Fruit fly (Drosophila melanogaster) whole organism, embryonic: ENCODE data around the gene CG7607.

Experiments used
- Ada2b ChIP-seq: fragments of 200-800 bp; sonication (Bioruptor generic); IDR thresholded peaks from 2 replicates; pipeline ENCODE4 v1.3.6; 2022; ENCODE audit warnings: missing biosample characterization, missing genetic modification characterization
- Atf6 ChIP-seq: fragments of 200-800 bp; sonication (Bioruptor generic); IDR thresholded peaks from 2 replicates; pipeline ENCODE4 v1.3.6; 2022; ENCODE audit warnings: missing biosample characterization, missing genetic modification characterization
- CG11504 ChIP-seq: fragments of 200-800 bp; sonication (Bioruptor generic); optimal IDR thresholded peaks from 3 replicates; lab custom pipeline; 2019; ENCODE audit warnings: missing biosample characterization, mild to moderate bottlenecking, missing genetic modification characterization, moderate library complexity
- CG12071 ChIP-seq: fragments of 200-800 bp; sonication (Bioruptor generic); optimal IDR thresholded peaks from 3 replicates; lab custom pipeline; 2018; ENCODE audit warnings: missing biosample characterization, mild to moderate bottlenecking, missing genetic modification characterization
- CG1233 ChIP-seq: fragments of 200-800 bp; sonication (Bioruptor generic); optimal IDR thresholded peaks from 4 replicates; lab custom pipeline; 2018; ENCODE audit warnings: missing biosample characterization, mild to moderate bottlenecking, missing genetic modification characterization
- CG12391 ChIP-seq: fragments of 200-800 bp; sonication (Bioruptor generic); optimal IDR thresholded peaks from 3 replicates; lab custom pipeline; 2018; ENCODE audit warnings: missing biosample characterization, mild to moderate bottlenecking, missing genetic modification characterization, moderate library complexity
- CG16813 ChIP-seq: fragments of 200-800 bp; sonication (Bioruptor generic); IDR thresholded peaks from 3 replicates; pipeline ENCODE4 v1.3.6; 2022; ENCODE audit warnings: missing biosample characterization, missing genetic modification characterization; ENCODE audit not compliant: partially characterized antibody
- CG17568 ChIP-seq: fragments of 200-800 bp; sonication (Bioruptor generic); optimal IDR thresholded peaks from 2 replicates; lab custom pipeline; 2018; ENCODE audit warnings: missing biosample characterization, mild to moderate bottlenecking, missing genetic modification characterization, moderate library complexity
- CG2120 ChIP-seq: fragments of 200-800 bp; sonication (Bioruptor generic); optimal IDR thresholded peaks from 3 replicates; lab custom pipeline; 2016; ENCODE audit warnings: missing biosample characterization, missing genetic modification characterization
- CG30020 ChIP-seq: fragments of 200-800 bp; optimal IDR thresholded peaks from 2 replicates; lab custom pipeline; 2019; ENCODE audit warnings: missing biosample characterization, mild to moderate bottlenecking, missing genetic modification characterization, moderate library complexity
- CG32772 ChIP-seq: fragments of 200-800 bp; sonication (Bioruptor generic); IDR thresholded peaks from 2 replicates; pipeline ENCODE4 v1.3.6; 2022; ENCODE audit warnings: missing biosample characterization, missing genetic modification characterization
- CG4707 ChIP-seq: fragments of 200-800 bp; sonication (Bioruptor generic); optimal IDR thresholded peaks from 2 replicates; lab custom pipeline; 2018; ENCODE audit warnings: missing biosample characterization, mild to moderate bottlenecking, missing genetic modification characterization, moderate library complexity
- CG7372 ChIP-seq: fragments of 200-800 bp; sonication (Bioruptor generic); IDR thresholded peaks from 2 replicates; pipeline ENCODE4 v1.3.6; 2022; ENCODE audit warnings: missing biosample characterization, missing genetic modification characterization
- CG7786 ChIP-seq: fragments of 200-800 bp; sonication (Bioruptor generic); optimal IDR thresholded peaks from 2 replicates; lab custom pipeline; 2016; ENCODE audit warnings: missing biosample characterization, missing genetic modification characterization
- CG8765 ChIP-seq: fragments of 200-800 bp; sonication (Bioruptor generic); IDR thresholded peaks from 2 replicates; pipeline ENCODE4 v1.3.6; 2022; ENCODE audit warnings: missing biosample characterization, missing genetic modification characterization
- CG9817 ChIP-seq: fragments of 200-800 bp; sonication (Bioruptor generic); optimal IDR thresholded peaks from 2 replicates; lab custom pipeline; 2018; ENCODE audit warnings: missing biosample characterization, mild to moderate bottlenecking, missing genetic modification characterization, moderate library complexity
- Doc3 ChIP-seq: fragments of 200-800 bp; sonication (Bioruptor generic); IDR thresholded peaks from 3 replicates; pipeline ENCODE4 v1.3.6; 2022; ENCODE audit warnings: missing biosample characterization, missing genetic modification characterization; ENCODE audit not compliant: partially characterized antibody
- Dp ChIP-seq: fragments of 200-800 bp; sonication (Bioruptor generic); optimal IDR thresholded peaks from 2 replicates; lab custom pipeline; 2018; ENCODE audit warnings: missing biosample characterization, mild to moderate bottlenecking, missing genetic modification characterization, moderate library complexity
- E2f2 ChIP-seq: fragments of 200-800 bp; sonication (Bioruptor generic); IDR thresholded peaks from 2 replicates; pipeline ENCODE4 v1.3.6; 2022; ENCODE audit warnings: missing biosample characterization, missing genetic modification characterization
- Eip74EF ChIP-seq, 2 experiments: fragments of 200-800 bp in 1 of 2; fragments of >200 bp in 1 of 2; sonication (Bioruptor generic) in 1 of 2; optimal IDR thresholded peaks; 2 replicates each; lab custom pipeline; 2017 to 2019; ENCODE audit warnings: missing biosample characterization in 2 of 2, missing genetic modification characterization in 2 of 2, mild to moderate bottlenecking in 1 of 2, moderate library complexity in 1 of 2
- HLH3B ChIP-seq: fragments of 200-800 bp; sonication (Bioruptor generic); IDR thresholded peaks from 2 replicates; pipeline ENCODE4 v1.3.6; 2022; ENCODE audit warnings: missing biosample characterization, missing genetic modification characterization
- Max ChIP-seq: fragments of 200-800 bp; sonication (Bioruptor generic); optimal IDR thresholded peaks from 2 replicates; lab custom pipeline; 2016; ENCODE audit warnings: missing biosample characterization, mild to moderate bottlenecking, missing genetic modification characterization
- Mrtf ChIP-seq: fragments of 200-800 bp; sonication (Bioruptor generic); IDR thresholded peaks from 3 replicates; pipeline ENCODE4 v1.3.6; 2022; ENCODE audit warnings: missing biosample characterization, missing genetic modification characterization
- Myb ChIP-seq: fragments of 200-800 bp; sonication (Bioruptor generic); optimal IDR thresholded peaks from 2 replicates; lab custom pipeline; 2016; ENCODE audit warnings: missing biosample characterization, missing genetic modification characterization
- Sox100B ChIP-seq: fragments of 200-800 bp; sonication (Bioruptor generic); optimal IDR thresholded peaks from 3 replicates; lab custom pipeline; 2018; ENCODE audit warnings: missing biosample characterization, mild to moderate bottlenecking, missing genetic modification characterization
- Xbp1 ChIP-seq: fragments of 200-800 bp; sonication (Bioruptor generic); optimal IDR thresholded peaks from 3 replicates; lab custom pipeline; 2016; ENCODE audit warnings: missing biosample characterization, mild to moderate bottlenecking, missing genetic modification characterization
- crol ChIP-seq: fragments of 200-800 bp; sonication (Bioruptor generic); IDR thresholded peaks from 2 replicates; pipeline ENCODE4 v1.3.6; 2022; ENCODE audit warnings: missing biosample characterization, missing genetic modification characterization
- eve ChIP-seq, 2 experiments: fragments of >200 bp; optimal IDR thresholded peaks; 2 replicates each; lab custom pipeline; 2017; ENCODE audit warnings: missing biosample characterization in 2 of 2, missing genetic modification characterization in 2 of 2
- ewg ChIP-seq: fragments of 200-800 bp; sonication (Bioruptor generic); optimal IDR thresholded peaks from 3 replicates; lab custom pipeline; 2017; ENCODE audit warnings: mild to moderate bottlenecking, missing biosample characterization, missing genetic modification reagents, missing genetic modification characterization
- exex ChIP-seq: fragments of 200-800 bp; sonication (Bioruptor generic); optimal IDR thresholded peaks from 4 replicates; lab custom pipeline; 2018; ENCODE audit warnings: missing biosample characterization, mild to moderate bottlenecking, missing genetic modification characterization, moderate library complexity
- hkb ChIP-seq, 2 experiments: fragments of 200-800 bp in 1 of 2; fragments of >200 bp in 1 of 2; sonication (Bioruptor generic) in 1 of 2; IDR thresholded peaks in 1 of 2; optimal IDR thresholded peaks in 1 of 2; 2 replicates each; pipeline versions ENCODE4 v1.3.6 to Lab custom; 2017 to 2022; ENCODE audit warnings: missing biosample characterization in 1 of 2, missing genetic modification characterization in 1 of 2
- mirr ChIP-seq: fragments of 200-800 bp; sonication (Bioruptor generic); optimal IDR thresholded peaks from 3 replicates; lab custom pipeline; 2018; ENCODE audit warnings: missing biosample characterization, mild to moderate bottlenecking, missing genetic modification characterization
- oc ChIP-seq: fragments of 200-800 bp; sonication (Bioruptor generic); optimal IDR thresholded peaks from 2 replicates; lab custom pipeline; 2018; ENCODE audit warnings: missing biosample characterization, mild to moderate bottlenecking, missing genetic modification characterization, moderate library complexity
- seq ChIP-seq: fragments of 200-800 bp; sonication (Bioruptor generic); IDR thresholded peaks from 2 replicates; pipeline ENCODE4 v1.3.6; 2022; ENCODE audit warnings: missing biosample characterization, missing genetic modification characterization
- sug ChIP-seq: fragments of 200-800 bp; optimal IDR thresholded peaks from 2 replicates; lab custom pipeline; 2019; ENCODE audit warnings: missing biosample characterization, mild to moderate bottlenecking, missing genetic modification characterization, moderate library complexity
- unpg ChIP-seq: fragments of 200-800 bp; sonication (Bioruptor generic); optimal IDR thresholded peaks from 3 replicates; lab custom pipeline; 2018; ENCODE audit warnings: missing biosample characterization, mild to moderate bottlenecking, missing genetic modification characterization, moderate library complexity
- vfl ChIP-seq: fragments of 200-800 bp; sonication (Bioruptor generic); optimal IDR thresholded peaks from 2 replicates; lab custom pipeline; 2016; ENCODE audit warnings: missing biosample characterization, missing genetic modification characterization
- vvl ChIP-seq: fragments of 200-800 bp; sonication (Bioruptor generic); IDR thresholded peaks from 2 replicates; pipeline ENCODE4 v1.3.6; 2022; ENCODE audit warnings: missing biosample characterization, missing genetic modification characterization
- wdn ChIP-seq: fragments of 200-800 bp; sonication (Bioruptor generic); IDR thresholded peaks from 2 replicates; pipeline ENCODE4 v1.3.6; 2022; ENCODE audit warnings: missing biosample characterization, missing genetic modification characterization

CG7607 gene

dm6 chr3L:11173049-11173564 lies 26.3 kb upstream of the CG7607 start, which contains the start of gene CG14142 (continued):
- TF ChIP-seq ewg (GFP tag; lab: Kevin White, UChicago): no peak
- 0 out of 2 replicates have a peak, but pooled peaks have one; percentile 16 for TF ChIP-seq vvl
- TF ChIP-seq Myb (GFP tag; lab: Kevin White, UChicago): no peak
- TF ChIP-seq CG4707 (GFP tag; lab: Kevin White, UChicago): peak; percentile 16
- no peak for TF ChIP-seq CG30020 (tag; lab: Kevin White, UChicago)
- 0 out of 2 replicates have a peak, but pooled peaks have one; percentile 15 for TF ChIP-seq Ada2b (GFP tag; lab: Robert Waterston, UW)
- no peak for TF ChIP-seq Max (GFP tag; lab: Kevin White, UChicago)
- no peak for TF ChIP-seq CG12071
- no peak for TF ChIP-seq CG17568 (GFP tag; lab: Kevin White, UChicago)
- no peak for TF ChIP-seq Dp (GFP tag; lab: Kevin White, UChicago)
- peak; percentile 6 for TF ChIP-seq CG12391 (tag; lab: Kevin White, UChicago)
- TF ChIP-seq wdn (GFP tag; lab: Robert Waterston, UW): no peak
- TF ChIP-seq CG11504 (tag; lab: Kevin White, UChicago): no peak
- no peak for TF ChIP-seq seq (GFP tag; lab: Robert Waterston, UW)
- no peak for TF ChIP-seq unpg
- TF ChIP-seq CG8765 (GFP tag; lab: Robert Waterston, UW): no peak
- no peak for TF ChIP-seq Atf6 (GFP tag; lab: Robert Waterston, UW)
- peak; percentile 21 for TF ChIP-seq CG2120
- TF ChIP-seq CG7786 (GFP tag; lab: Kevin White, UChicago): no peak
- peak; percentile 35 for TF ChIP-seq CG7372 (GFP tag; lab: Robert Waterston, UW)
- no peak for TF ChIP-seq hkb (optimal IDR thresholded peaks at IDR 0.05; lab: Kevin White, UChicago)
- TF ChIP-seq hkb (GFP tag; IDR thresholded peaks at IDR 0.05; lab: Robert Waterston, UW): 0 out of 2 replicates have a peak, but pooled peaks have one; percentile 16
- no peak for TF ChIP-seq vfl (GFP tag; lab: Kevin White, UChicago)
- 0 out of 2 replicates have a peak, but pooled peaks have one; percentile 6 for TF ChIP-seq HLH3B (GFP tag; lab: Robert Waterston, UW)
- TF ChIP-seq oc (tag; lab: Kevin White, UChicago): no peak
- no peak for TF ChIP-seq E2f2
- no peak for TF ChIP-seq Sox100B
- TF ChIP-seq CG1233 (GFP tag; lab: Kevin White, UChicago): no peak
- peak; percentile 2 for TF ChIP-seq Xbp1 (GFP tag; lab: Kevin White, UChicago)
- TF ChIP-seq, all 482 proteins: peak for 21

dm6 chr3L:11182994-11183393 lies 16.4 kb upstream of the CG7607 start:
- no peak for TF ChIP-seq CG16813 (GFP tag; lab: Robert Waterston, UW)
- no peak for TF ChIP-seq eve (GFP tag; optimal IDR thresholded peaks at IDR 0.05; lab: Kevin White, UChicago)
- TF ChIP-seq mirr (GFP tag; lab: Kevin White, UChicago): peak; percentile 79
- TF ChIP-seq exex: peak; percentile 59

DNA sequence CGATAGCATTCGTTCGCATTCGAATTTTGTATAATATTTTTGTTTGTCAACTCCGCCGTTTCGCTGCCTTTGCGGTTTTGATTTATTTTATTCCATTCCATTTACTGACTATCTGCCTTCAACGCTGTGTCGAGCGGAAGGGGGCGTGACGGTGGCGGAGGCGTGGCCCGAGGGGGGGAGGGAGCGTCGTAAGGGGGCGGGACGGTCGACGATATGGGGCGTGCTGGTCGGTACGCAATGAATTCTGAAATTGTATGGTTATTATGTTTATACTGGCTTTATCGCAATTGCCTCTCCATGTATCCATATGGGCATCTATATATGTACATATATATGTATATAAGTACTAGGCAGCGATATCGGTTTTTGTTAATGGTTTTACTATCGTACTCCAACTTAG lies 15.5 kb upstream of the CG7607 start:
- TF ChIP-seq CG32772 (GFP tag; lab: Robert Waterston, UW) (no peak), Mrtf (GFP tag; lab: Robert Waterston, UW) (0 out of 3 replicates have a peak, but pooled peaks have one; percentile 10), crol (GFP tag; lab: Robert Waterston, UW) (peak; percentile 76), Max (GFP tag; lab: Kevin White, UChicago) (no peak), CG9817 (tag; lab: Kevin White, UChicago) (no peak), Doc3 (GFP tag; lab: Robert Waterston, UW) (no peak), sug (tag; lab: Kevin White, UChicago) (peak; percentile 2), mirr (GFP tag; lab: Kevin White, UChicago) (peak; percentile 61), Eip74EF (GFP tag; optimal IDR thresholded peaks at IDR 0.05; lab: Kevin White, UChicago) (no peak)
